Fruit fly (Drosophila melanogaster): ENCODE data around the gene CG1213.

Gene CG1213

DNA sequence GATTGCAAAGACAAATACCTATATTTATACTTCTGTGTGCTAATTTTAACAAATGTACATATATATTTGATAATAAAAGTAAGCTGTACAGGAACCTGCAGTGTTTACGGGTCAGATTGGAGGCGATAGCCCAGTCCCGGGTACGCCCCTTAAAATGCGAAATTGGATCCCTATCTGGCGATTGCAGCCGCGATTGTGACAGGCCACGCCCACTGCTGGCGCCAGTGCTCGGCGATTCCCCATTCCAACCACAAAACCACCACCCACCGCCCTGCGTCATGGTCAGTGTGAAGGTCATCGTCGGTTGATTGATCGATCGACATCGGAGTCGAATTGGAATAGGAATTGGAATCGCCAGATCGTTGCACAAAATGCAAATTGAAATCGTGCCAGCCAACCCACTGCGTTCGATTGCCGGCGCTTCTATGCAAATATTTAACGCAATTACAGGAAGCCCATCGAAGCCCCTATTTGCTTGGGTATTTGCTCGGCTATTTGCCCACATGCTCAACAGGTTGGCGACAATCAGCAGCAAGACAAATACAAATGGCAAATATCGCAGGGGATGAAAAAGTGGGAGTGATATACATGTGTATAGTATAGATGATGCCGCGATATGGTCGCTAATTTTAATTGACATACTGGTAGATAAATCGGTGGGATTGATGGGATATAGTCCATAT, 2.1 kb upstream of the CG1213 start:
- no peak for TF ChIP-seq CG17801 (GFP tag; optimal IDR thresholded peaks at IDR 0.05; ENCODE audit: partially characterized antibody)

- no peak for TF ChIP-seq CG17801 (GFP tag; optimal IDR thresholded peaks at IDR 0.05; ENCODE audit: partially characterized antibody)
Observed at dm6 chr3R:5841290-5841689, 320 bp downstream of the CG1213 start.

dm6 chr3R:5843516-5843915, 2.5 kb downstream of the CG1213 start:
- TF ChIP-seq CG17801 (GFP tag; optimal IDR thresholded peaks at IDR 0.05; ENCODE audit: partially characterized antibody), result no peak

DNA sequence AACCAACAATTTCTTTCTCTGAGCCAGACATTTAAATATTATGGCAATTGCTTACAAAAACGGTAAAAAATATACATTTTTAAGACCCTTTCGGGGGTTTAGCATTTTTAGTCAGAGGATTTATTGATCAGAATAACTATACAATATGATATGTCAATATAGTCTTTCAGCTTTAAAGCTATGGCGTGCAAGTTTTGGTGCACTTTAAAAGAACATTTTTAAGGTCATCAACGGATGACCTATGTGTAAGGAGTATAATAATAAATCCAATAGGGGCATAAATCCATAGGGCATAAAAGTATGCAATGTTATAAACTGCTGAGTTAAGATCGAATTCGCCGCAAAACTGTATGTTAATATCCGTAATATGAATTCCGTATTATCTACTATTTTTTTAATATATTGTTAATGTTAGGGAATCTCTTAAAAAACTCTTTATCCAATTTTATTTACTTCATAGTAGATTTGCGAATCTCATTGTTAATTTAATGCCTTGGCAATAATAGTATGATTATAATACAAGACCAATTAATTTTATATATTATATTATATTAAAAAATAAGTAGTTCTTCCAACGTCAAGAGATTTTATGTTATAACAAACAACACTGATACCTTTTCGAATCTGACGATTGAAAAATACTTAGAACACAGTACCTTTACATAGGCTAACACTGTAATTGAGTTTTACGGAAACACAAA, 5.8 kb downstream of the CG1213 start, which contains the start of gene CG14676:
CG14676 (plus strand) TSS at position 651 of the 701 bp plus-strand sequence.
- TF ChIP-seq CG17801 (GFP tag; optimal IDR thresholded peaks at IDR 0.05; ENCODE audit: partially characterized antibody), result no peak

DNA sequence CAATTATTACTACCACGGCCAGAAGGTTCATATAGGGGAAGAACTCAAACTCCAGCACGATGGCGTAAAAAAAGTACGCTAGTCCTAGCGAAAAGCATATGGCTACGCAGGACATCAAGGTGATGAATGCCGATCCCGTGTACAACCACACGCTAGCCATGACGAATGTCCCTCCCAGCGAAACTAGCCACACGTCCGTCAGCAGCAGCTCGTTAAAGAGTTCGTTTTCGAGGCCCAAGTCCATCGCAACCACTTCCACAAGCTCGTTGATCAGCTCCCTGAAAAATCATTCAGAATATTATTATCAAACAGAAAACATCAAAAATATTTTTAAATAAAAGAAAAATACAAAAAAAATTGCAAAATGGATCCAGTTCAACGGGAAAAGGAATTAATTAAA, 12.1 kb downstream of the CG1213 start, which contains the start of gene CG34287:
CG34287 (plus strand) TSS at position 301 of the 400 bp plus-strand sequence.
- no peak for TF ChIP-seq CG17801 (GFP tag; optimal IDR thresholded peaks at IDR 0.05; ENCODE audit: partially characterized antibody)

- peak; percentile 56 for TF ChIP-seq CG17801 (GFP tag; optimal IDR thresholded peaks at IDR 0.05; ENCODE audit: partially characterized antibody)
Observed at dm6 chr3R:5856215-5856614, 15.2 kb downstream of the CG1213 start, which contains the start of the genes disp and ECSIT. Gene disp (minus strand): TSS chr3R:5856311. Gene ECSIT (plus strand): TSS chr3R:5856585.

DNA sequence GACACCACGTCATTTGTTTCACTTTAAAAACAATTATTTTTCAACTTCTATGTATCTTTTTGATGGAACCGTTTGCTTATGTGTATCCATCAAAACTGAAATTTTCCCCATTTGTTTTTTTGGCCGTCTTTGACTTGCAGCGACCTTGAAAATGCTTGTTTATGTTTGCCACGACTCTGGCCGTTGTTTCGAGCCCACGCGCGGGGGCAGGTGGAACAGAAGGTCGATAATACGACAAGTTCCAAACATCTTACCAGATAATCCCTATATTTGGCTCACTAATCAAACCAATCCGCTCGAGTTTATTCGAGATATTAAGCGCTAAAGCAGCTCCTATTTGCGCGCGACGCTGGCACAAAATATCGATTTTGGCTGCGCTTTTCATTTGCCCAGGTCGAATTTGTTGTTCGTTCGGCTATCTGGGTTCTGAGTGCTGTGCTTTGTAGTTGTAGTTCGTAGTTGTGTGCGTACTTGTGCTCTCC, 19.8 kb downstream of the CG1213 start:
- no peak for TF ChIP-seq CG17801 (GFP tag; optimal IDR thresholded peaks at IDR 0.05; ENCODE audit: partially characterized antibody)

DNA sequence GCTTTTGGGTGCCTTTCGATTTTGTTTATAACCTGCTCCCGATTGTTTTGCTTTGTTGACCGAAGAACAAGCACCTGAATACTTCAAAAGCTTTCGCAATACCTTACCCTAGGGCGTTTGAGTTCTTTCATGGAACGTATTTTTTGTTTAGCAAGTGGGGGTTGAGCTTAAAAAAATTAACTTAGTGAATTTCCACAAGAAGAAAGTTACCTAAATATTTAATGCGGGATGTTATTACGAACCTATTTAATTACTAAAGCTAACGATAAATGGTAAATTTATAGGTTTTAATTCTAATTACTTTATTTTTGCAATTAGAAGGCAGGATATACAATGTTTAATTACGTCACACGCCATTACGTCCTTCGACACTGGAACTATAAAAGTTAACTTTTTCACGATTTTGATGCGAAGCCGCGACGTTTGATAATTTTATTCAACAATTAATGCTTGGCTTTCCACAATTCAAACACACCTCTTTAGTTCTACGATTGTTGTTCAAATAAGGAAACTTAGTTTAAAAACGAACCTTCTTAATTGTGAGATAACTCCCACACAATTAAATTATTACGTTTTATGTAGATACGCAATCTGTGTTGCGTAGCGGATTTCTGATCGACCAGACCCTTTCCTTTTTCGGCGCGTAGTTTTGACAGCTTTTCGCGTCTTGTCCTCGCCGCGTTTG, 20.4 kb downstream of the CG1213 start:
- no peak for TF ChIP-seq CG17801 (GFP tag; optimal IDR thresholded peaks at IDR 0.05; ENCODE audit: partially characterized antibody)

DNA sequence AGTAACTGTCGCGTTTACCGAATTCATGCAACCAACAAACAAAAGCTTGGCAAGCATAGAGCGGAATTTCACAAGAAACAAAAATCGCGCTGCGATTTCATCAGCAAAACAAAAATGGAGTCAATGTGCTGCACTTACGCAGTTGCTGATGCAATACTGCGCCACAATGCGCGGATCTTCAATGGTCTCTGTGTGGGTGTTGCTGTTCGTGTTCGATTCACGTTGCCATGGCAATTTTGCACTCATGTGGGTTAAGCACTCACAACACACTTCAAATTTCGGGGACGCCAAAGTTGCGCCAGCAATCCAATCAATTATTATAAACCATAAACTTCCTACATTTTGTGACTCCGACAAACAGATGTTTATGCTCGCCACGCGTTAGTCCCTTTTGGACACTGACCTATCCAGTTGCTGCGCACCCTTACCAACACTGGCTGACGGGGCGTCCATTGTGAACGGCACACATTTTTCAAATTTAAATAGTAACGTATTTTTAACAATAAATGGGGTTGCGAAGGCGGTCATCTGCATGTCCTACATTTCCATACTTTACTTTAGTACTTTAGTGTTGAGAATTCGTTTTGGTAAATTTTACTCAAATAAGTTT, 21.2 kb downstream of the CG1213 start, which contains the start of gene CG2017:
CG2017 (minus strand) TSS at position 374 of the 610 bp plus-strand sequence.
- no peak for TF ChIP-seq CG17801 (GFP tag; optimal IDR thresholded peaks at IDR 0.05; ENCODE audit: partially characterized antibody)

dm6 chr3R:5871393-5871792, 30.4 kb downstream of the CG1213 start:
- no peak for TF ChIP-seq CG17801 (GFP tag; optimal IDR thresholded peaks at IDR 0.05; ENCODE audit: partially characterized antibody)

dm6 chr3R:5877367-5877766, 36.4 kb downstream of the CG1213 start:
- TF ChIP-seq CG17801 (GFP tag; optimal IDR thresholded peaks at IDR 0.05; ENCODE audit: partially characterized antibody), result no peak

DNA sequence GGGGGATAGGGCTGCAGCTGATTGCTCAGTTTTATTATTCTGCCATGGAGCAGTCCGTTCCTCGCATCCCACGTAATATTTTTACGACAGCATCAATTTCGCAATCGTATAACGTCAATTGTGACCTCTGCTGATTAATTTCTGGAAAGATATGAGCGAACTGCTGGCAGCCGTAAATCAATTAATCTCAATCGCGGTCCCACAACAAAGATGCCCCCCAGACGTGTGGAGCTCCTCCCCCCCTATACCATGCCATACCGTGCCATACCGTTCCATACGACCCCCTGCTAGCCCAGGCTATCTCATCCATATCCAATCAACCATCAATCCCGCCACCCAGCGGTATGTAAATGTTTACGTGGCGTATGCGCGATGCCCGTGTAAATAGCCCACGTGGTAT, 40.3 kb downstream of the CG1213 start:
- no peak for TF ChIP-seq CG17801 (GFP tag; optimal IDR thresholded peaks at IDR 0.05; ENCODE audit: partially characterized antibody)
